Worm (Caenorhabditis elegans) whole organism, midembryonic: ENCODE results near the gene lido-14.

ENCODE experiments used
- T22C8.4 ChIP-seq: fragments of 200-800 bp; sonication (Bioruptor generic); IDR thresholded peaks from 2 replicates; pipeline ENCODE4 v1.3.6; 2022; ENCODE audit warnings: missing genetic modification characterization, missing compliant biosample characterization
- cog-1 ChIP-seq: sonication (generic microtip); optimal IDR thresholded peaks from 2 replicates; lab custom pipeline; 2016; ENCODE audit warnings: missing genetic modification characterization, missing compliant biosample characterization
- flt-1 ChIP-seq: fragments of 200-800 bp; sonication (Bioruptor generic); IDR thresholded peaks from 2 replicates; pipeline ENCODE4 v1.3.6; 2022; ENCODE audit warnings: missing genetic modification characterization, missing compliant biosample characterization
- klf-2 ChIP-seq: fragments of 200-800 bp; sonication (Bioruptor generic); conservative IDR thresholded peaks from 2 replicates; pipeline ENCODE4 v1.3.6; 2022; ENCODE audit warnings: missing genetic modification reagents, missing genetic modification characterization, missing compliant biosample characterization
- med-1 ChIP-seq: sonication (generic microtip); optimal IDR thresholded peaks from 2 replicates; lab custom pipeline; 2017; ENCODE audit warnings: missing genetic modification characterization, mild to moderate bottlenecking, missing compliant biosample characterization, antibody characterized with exemption, missing genetic modification reagents; ENCODE audit not compliant: insufficient read depth
- tab-1 ChIP-seq: fragments of 200-800 bp; sonication (Bioruptor generic); IDR thresholded peaks from 2 replicates; pipeline ENCODE4 v1.3.6; 2022; ENCODE audit warnings: missing genetic modification characterization, missing compliant biosample characterization
- ztf-23 ChIP-seq: fragments of 200-800 bp; sonication (Bioruptor generic); IDR thresholded peaks from 2 replicates; pipeline ENCODE4 v1.3.6; 2022; ENCODE audit warnings: missing genetic modification reagents, missing genetic modification characterization, missing compliant biosample characterization
- ztf-29 ChIP-seq: fragments of 200-800 bp; sonication (Bioruptor generic); IDR thresholded peaks from 2 replicates; pipeline ENCODE4 v1.3.6; 2022; ENCODE audit warnings: missing genetic modification reagents, missing genetic modification characterization, missing compliant biosample characterization

DNA sequence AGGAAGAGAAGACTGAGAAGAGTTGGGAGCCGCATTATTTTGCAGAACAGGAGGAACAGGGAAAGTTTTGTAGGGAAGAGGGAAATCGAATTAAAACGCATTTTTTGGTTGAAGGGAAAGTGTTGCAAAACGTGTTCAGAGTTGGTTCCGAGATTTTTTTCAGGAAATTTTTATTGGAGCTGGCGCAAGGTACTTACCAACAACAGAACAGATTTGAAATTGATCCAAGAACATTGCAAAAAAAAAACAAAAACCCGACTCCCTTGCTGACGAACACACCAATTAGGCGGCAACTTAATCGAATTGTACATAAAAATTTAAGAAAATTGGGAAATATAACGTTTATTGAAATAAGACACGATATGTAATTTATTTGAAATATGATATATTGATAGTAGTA is 20.4 kb upstream of the lido-14 start, which contains the start of gene F14D2.7:
- TF ChIP-seq ztf-29 (GFP tag; lab: Robert Waterston, UW) (no peak), ztf-23 (GFP tag; lab: Robert Waterston, UW) (no peak), cog-1 (tag; lab: Kevin White, UChicago) (no peak), flt-1 (no peak), tab-1 (GFP tag; lab: Robert Waterston, UW) (no peak), klf-2 (GFP tag; lab: Robert Waterston, UW) (no peak), med-1 (GFP tag; lab: Kevin White, UChicago) (no peak), T22C8.4 (GFP tag; lab: Robert Waterston, UW) (no peak)
